Worm (Caenorhabditis elegans) whole organism, L3 larva: ENCODE data around the gene Y15E3A.5.

Source experiments
- R02D3.7 ChIP-seq: fragments of 150-350 bp; optimal IDR thresholded peaks from 2 replicates; lab custom pipeline; 2014; ENCODE audit warnings: missing biosample characterization, missing genetic modification characterization
- ZK546.5 ChIP-seq: sonication (generic microtip); optimal IDR thresholded peaks from 2 replicates; lab custom pipeline; 2017; ENCODE audit warnings: missing biosample characterization, missing genetic modification characterization
- ama-1 ChIP-seq: fragments of 150-350 bp; optimal IDR thresholded peaks from 2 replicates; lab custom pipeline; 2018
- ceh-28 ChIP-seq: fragments of 150-350 bp; optimal IDR thresholded peaks from 2 replicates; lab custom pipeline; 2014; ENCODE audit warnings: missing biosample characterization, missing genetic modification reagents, missing genetic modification characterization
- ceh-9 ChIP-seq: sonication (generic microtip); optimal IDR thresholded peaks from 2 replicates; lab custom pipeline; 2018; ENCODE audit warnings: missing biosample characterization, missing genetic modification characterization
- daf-12 ChIP-seq: fragments of 150-350 bp; optimal IDR thresholded peaks from 2 replicates; lab custom pipeline; 2014; ENCODE audit warnings: missing biosample characterization, missing genetic modification reagents, missing genetic modification characterization
- egl-27 ChIP-seq: sonication (generic microtip); optimal IDR thresholded peaks from 4 replicates; lab custom pipeline; 2017; ENCODE audit warnings: missing biosample characterization, missing genetic modification reagents, missing genetic modification characterization
- fkh-10 ChIP-seq: sonication (generic microtip); optimal IDR thresholded peaks from 2 replicates; lab custom pipeline; 2017; ENCODE audit warnings: missing biosample characterization, missing genetic modification reagents, missing genetic modification characterization
- fos-1 ChIP-seq: fragments of 150-350 bp; optimal IDR thresholded peaks from 2 replicates; lab custom pipeline; 2014; ENCODE audit warnings: missing biosample characterization, missing genetic modification characterization
- jun-1 ChIP-seq: fragments of 150-350 bp; optimal IDR thresholded peaks from 2 replicates; lab custom pipeline; 2014; ENCODE audit warnings: missing biosample characterization, missing genetic modification reagents, missing genetic modification characterization
- lin-39 ChIP-seq: fragments of 150-350 bp; optimal IDR thresholded peaks from 2 replicates; lab custom pipeline; 2018; ENCODE audit warnings: missing biosample characterization, missing genetic modification reagents, missing genetic modification characterization
- lsy-12 ChIP-seq: sonication (generic microtip); optimal IDR thresholded peaks from 2 replicates; lab custom pipeline; 2016; ENCODE audit warnings: mild to moderate bottlenecking, missing genetic modification characterization, missing compliant biosample characterization
- mml-1 ChIP-seq: fragments of 150-350 bp; sonication (generic microtip); optimal IDR thresholded peaks from 3 replicates; lab custom pipeline; 2014; ENCODE audit warnings: missing biosample characterization, missing genetic modification characterization
- nfya-1 ChIP-seq: sonication (generic microtip); optimal IDR thresholded peaks from 2 replicates; lab custom pipeline; 2017; ENCODE audit warnings: missing genetic modification characterization, mild to moderate bottlenecking, missing compliant biosample characterization, antibody characterized with exemption, moderate library complexity; ENCODE audit not compliant: insufficient read depth
- nhr-11 ChIP-seq: fragments of 150-350 bp; optimal IDR thresholded peaks from 2 replicates; lab custom pipeline; 2014; ENCODE audit warnings: missing biosample characterization, missing genetic modification characterization
- nhr-12 ChIP-seq: fragments of 150-350 bp; optimal IDR thresholded peaks from 2 replicates; lab custom pipeline; 2014; ENCODE audit warnings: missing biosample characterization, missing genetic modification characterization
- nhr-23 ChIP-seq: fragments of 150-350 bp; optimal IDR thresholded peaks from 2 replicates; lab custom pipeline; 2014; ENCODE audit warnings: missing biosample characterization, missing genetic modification reagents, missing genetic modification characterization
- nhr-237 ChIP-seq: fragments of 150-350 bp; optimal IDR thresholded peaks from 2 replicates; lab custom pipeline; 2014; ENCODE audit warnings: missing biosample characterization, missing genetic modification characterization
- nhr-25 ChIP-seq: sonication (generic microtip); optimal IDR thresholded peaks from 2 replicates; lab custom pipeline; 2017; ENCODE audit warnings: missing biosample characterization, missing genetic modification characterization
- nhr-43 ChIP-seq: sonication (generic microtip); optimal IDR thresholded peaks from 2 replicates; lab custom pipeline; 2016; ENCODE audit warnings: mild to moderate bottlenecking, missing genetic modification characterization, missing compliant biosample characterization; ENCODE audit not compliant: poor library complexity, severe bottlenecking
- nhr-67 ChIP-seq: fragments of 150-350 bp; optimal IDR thresholded peaks from 2 replicates; lab custom pipeline; 2014; ENCODE audit warnings: missing biosample characterization, missing genetic modification characterization
- nhr-76 ChIP-seq: fragments of 150-350 bp; sonication (generic microtip); optimal IDR thresholded peaks from 5 replicates; lab custom pipeline; 2014; ENCODE audit warnings: missing biosample characterization, missing genetic modification characterization
- nhr-77 ChIP-seq: fragments of 150-350 bp; optimal IDR thresholded peaks from 2 replicates; lab custom pipeline; 2014; ENCODE audit warnings: missing biosample characterization, missing genetic modification characterization
- pha-4 ChIP-seq: fragments of 150-350 bp; optimal IDR thresholded peaks from 2 replicates; lab custom pipeline; 2014; ENCODE audit warnings: missing biosample characterization, missing genetic modification reagents, missing genetic modification characterization
- pqm-1 ChIP-seq: fragments of 150-350 bp; optimal IDR thresholded peaks from 2 replicates; lab custom pipeline; 2017; ENCODE audit warnings: missing biosample characterization, missing genetic modification characterization, inconsistent platforms
- skn-1 ChIP-seq: fragments of 150-350 bp; optimal IDR thresholded peaks from 2 replicates; lab custom pipeline; 2014; ENCODE audit warnings: missing biosample characterization, missing genetic modification characterization
- snpc-4 ChIP-seq: fragments of 150-350 bp; optimal IDR thresholded peaks from 2 replicates; lab custom pipeline; 2014; ENCODE audit warnings: missing biosample characterization, missing genetic modification characterization
- tbx-2 ChIP-seq: sonication (generic microtip); optimal IDR thresholded peaks from 2 replicates; lab custom pipeline; 2016; ENCODE audit warnings: mild to moderate bottlenecking, missing genetic modification characterization, missing compliant biosample characterization
- unc-39 ChIP-seq: sonication (generic microtip); optimal IDR thresholded peaks from 4 replicates; lab custom pipeline; 2017; ENCODE audit warnings: missing biosample characterization, missing genetic modification characterization
- unc-62 ChIP-seq: fragments of 150-350 bp; sonication (generic microtip); optimal IDR thresholded peaks from 4 replicates; lab custom pipeline; 2014; ENCODE audit warnings: missing biosample characterization, missing genetic modification reagents, missing genetic modification characterization
- zag-1 ChIP-seq: fragments of 150-350 bp; optimal IDR thresholded peaks from 2 replicates; lab custom pipeline; 2014; ENCODE audit warnings: missing biosample characterization, missing genetic modification characterization
- ztf-11 ChIP-seq: fragments of 150-350 bp; optimal IDR thresholded peaks from 2 replicates; lab custom pipeline; 2014; ENCODE audit warnings: missing biosample characterization, missing genetic modification characterization
- ztf-4 ChIP-seq: fragments of 150-350 bp; optimal IDR thresholded peaks from 2 replicates; lab custom pipeline; 2014; ENCODE audit warnings: missing biosample characterization, missing genetic modification characterization

Gene Y15E3A.5

ce11 chrX:15330664-15331063 is 9.7 kb upstream of the Y15E3A.5 start, which contains the start of gene Y15E3A.4:
Y15E3A.4 (plus strand) TSS chrX:15330964.
- TF ChIP-seq skn-1 (tag; lab: Kevin White, UChicago) (no peak), ceh-28 (tag; lab: Kevin White, UChicago) (no peak), pha-4 (no peak), ceh-9 (no peak), nhr-12 (tag; lab: Kevin White, UChicago) (no peak), ztf-4 (tag; lab: Kevin White, UChicago) (no peak)
- TF ChIP-seq, all 47 proteins: peak for 0

ce11 chrX:15334897-15335296 is 5.5 kb upstream of the Y15E3A.5 start:
- TF ChIP-seq fkh-10 (GFP tag; lab: Kevin White, UChicago) (no peak), nhr-77 (tag; lab: Kevin White, UChicago) (no peak), snpc-4 (tag; lab: Kevin White, UChicago) (no peak), pha-4 (peak; percentile 99), skn-1 (tag; lab: Kevin White, UChicago) (no peak)

- TF ChIP-seq unc-39: no peak
- TF ChIP-seq nhr-76 (tag; lab: Kevin White, UChicago): no peak
- TF ChIP-seq nhr-25: no peak
- no peak for TF ChIP-seq nhr-23 (tag; lab: Kevin White, UChicago)
- TF ChIP-seq ama-1: no peak
- TF ChIP-seq zag-1 (tag; lab: Kevin White, UChicago): no peak
- TF ChIP-seq egl-27 (tag; lab: Kevin White, UChicago): no peak
- no peak for TF ChIP-seq nfya-1 (tag; lab: Kevin White, UChicago)
- no peak for TF ChIP-seq lsy-12 (tag; lab: Kevin White, UChicago)
- TF ChIP-seq tbx-2 (tag; lab: Kevin White, UChicago): no peak
- TF ChIP-seq nhr-11 (tag; lab: Kevin White, UChicago): no peak
- no peak for TF ChIP-seq skn-1 (tag; lab: Kevin White, UChicago)
- TF ChIP-seq R02D3.7 (tag; lab: Kevin White, UChicago): no peak
Observed at ce11 chrX:15335636-15336035, 4.7 kb upstream of the Y15E3A.5 start.

- TF ChIP-seq nhr-11 (tag; lab: Kevin White, UChicago) (no peak), daf-12 (tag; lab: Kevin White, UChicago) (no peak), jun-1 (no peak), mml-1 (tag; lab: Kevin White, UChicago) (no peak), fos-1 (tag; lab: Kevin White, UChicago) (no peak), skn-1 (tag; lab: Kevin White, UChicago) (no peak)
- TF ChIP-seq, all 47 proteins: peak for 0
Observed at ce11 chrX:15336392-15336791, 4.0 kb upstream of the Y15E3A.5 start.

ce11 chrX:15338195-15338594 is 2.2 kb upstream of the Y15E3A.5 start:
- no peak for TF ChIP-seq unc-62 (GFP tag; lab: Kevin White, UChicago)
- TF ChIP-seq nfya-1 (tag; lab: Kevin White, UChicago): peak; percentile 8
- TF ChIP-seq nhr-25: no peak
- no peak for TF ChIP-seq fos-1 (tag; lab: Kevin White, UChicago)

ce11 chrX:15340743-15341142 is 385 bp downstream of the Y15E3A.5 start:
- TF ChIP-seq pha-4 (peak; percentile 58), nhr-43 (no peak), ama-1 (no peak), fos-1 (tag; lab: Kevin White, UChicago) (no peak), ztf-11 (tag; lab: Kevin White, UChicago) (no peak), ceh-9 (no peak), nhr-12 (tag; lab: Kevin White, UChicago) (no peak), jun-1 (no peak), ceh-28 (tag; lab: Kevin White, UChicago) (no peak), pqm-1 (tag; lab: Kevin White, UChicago) (no peak), nhr-67 (tag; lab: Kevin White, UChicago) (no peak), nhr-237 (tag; lab: Kevin White, UChicago) (no peak), nfya-1 (tag; lab: Kevin White, UChicago) (peak; percentile 41), mml-1 (tag; lab: Kevin White, UChicago) (no peak), ZK546.5 (tag; lab: Kevin White, UChicago) (no peak), unc-62 (GFP tag; lab: Kevin White, UChicago) (no peak), fkh-10 (GFP tag; lab: Kevin White, UChicago) (no peak), lin-39 (peak; percentile 62)
